Fruit fly (Drosophila melanogaster) whole organism: ENCODE results near the gene mnb.

Experiments
- CG8478 ChIP-seq: fragments of >200 bp; optimal IDR thresholded peaks from 2 replicates; lab custom pipeline; 2018; ENCODE audit warnings: inconsistent platforms
- Dll ChIP-seq: fragments of >200 bp; optimal IDR thresholded peaks from 2 replicates; lab custom pipeline; 2017
- EcR ChIP-seq, 2 experiments: fragments of >200 bp; optimal IDR thresholded peaks; 2 replicates each; lab custom pipeline; 2017; ENCODE audit warnings: missing biosample characterization in 2 of 2, missing genetic modification characterization in 2 of 2, missing genetic modification reagents in 2 of 2
- pan ChIP-seq: fragments of >200 bp; optimal IDR thresholded peaks from 2 replicates; lab custom pipeline; 2017
- psq ChIP-seq: fragments of >200 bp; optimal IDR thresholded peaks from 2 replicates; lab custom pipeline; 2017
- usp ChIP-seq: fragments of >200 bp; optimal IDR thresholded peaks from 2 replicates; lab custom pipeline; 2017; ENCODE audit warnings: missing biosample characterization, missing genetic modification characterization, mixed read lengths

Gene mnb

dm6 chrX:17876518-17876917 lies 10.5 kb downstream of the mnb start:
- TF ChIP-seq pan (lab: Kevin White, UChicago) (no peak), CG8478 (lab: Kevin White, UChicago) (no peak), EcR (GFP tag; optimal IDR thresholded peaks at IDR 0.05; lab: Kevin White, UChicago) (no peak), Dll (lab: Kevin White, UChicago) (no peak), usp (no peak), psq (lab: Kevin White, UChicago) (no peak)

dm6 chrX:17875695-17876094 lies 11.3 kb downstream of the mnb start:
- TF ChIP-seq CG8478 (lab: Kevin White, UChicago) (no peak), Dll (lab: Kevin White, UChicago) (no peak), usp (no peak), EcR (GFP tag; optimal IDR thresholded peaks at IDR 0.05; lab: Kevin White, UChicago) (no peak), psq (lab: Kevin White, UChicago) (no peak), pan (lab: Kevin White, UChicago) (no peak)

- TF ChIP-seq usp (no peak), pan (lab: Kevin White, UChicago) (peak; percentile 54)
Observed at dm6 chrX:17875014-17875589, 11.9 kb downstream of the mnb start.

dm6 chrX:17873329-17873728 lies 13.7 kb downstream of the mnb start:
- TF ChIP-seq pan (lab: Kevin White, UChicago) (no peak), EcR (GFP tag; optimal IDR thresholded peaks at IDR 0.05; lab: Kevin White, UChicago) (peak in 1 of 2 experiments; percentile 55), CG8478 (lab: Kevin White, UChicago) (no peak)

- TF ChIP-seq psq (lab: Kevin White, UChicago) (no peak), Dll (lab: Kevin White, UChicago) (no peak), usp (no peak), EcR (GFP tag; optimal IDR thresholded peaks at IDR 0.05; lab: Kevin White, UChicago) (no peak), CG8478 (lab: Kevin White, UChicago) (no peak), pan (lab: Kevin White, UChicago) (no peak)
Observed at dm6 chrX:17872310-17872709, 14.7 kb downstream of the mnb start.

- TF ChIP-seq Dll (lab: Kevin White, UChicago) = no peak
- TF ChIP-seq pan (lab: Kevin White, UChicago) = no peak
- no peak for TF ChIP-seq EcR (GFP tag; optimal IDR thresholded peaks at IDR 0.05; lab: Kevin White, UChicago)
- no peak for TF ChIP-seq usp
- no peak for TF ChIP-seq CG8478 (lab: Kevin White, UChicago)
- no peak for TF ChIP-seq psq (lab: Kevin White, UChicago)
Observed at dm6 chrX:17870614-17871394, 16.2 kb downstream of the mnb start.

DNA sequence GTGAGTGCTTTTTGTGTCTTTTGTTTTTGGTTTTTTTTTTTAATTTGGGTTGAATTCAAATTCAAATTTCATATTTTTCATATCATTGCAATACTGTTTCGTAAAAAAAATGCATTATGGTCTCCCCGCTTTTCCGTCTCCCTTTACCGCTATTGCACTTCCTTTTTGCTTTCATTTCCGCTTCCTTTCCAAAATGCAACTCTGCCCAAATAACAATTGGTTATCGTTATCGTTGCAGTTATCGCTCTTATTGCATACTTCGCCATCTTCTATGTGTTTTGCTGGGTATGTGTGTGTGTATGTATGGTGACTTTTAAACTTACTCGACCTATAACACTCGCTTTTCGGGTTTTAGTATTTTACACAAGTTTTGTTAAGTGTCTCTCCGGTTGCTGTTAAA lies 21.9 kb downstream of the mnb start:
- TF ChIP-seq usp (no peak), psq (lab: Kevin White, UChicago) (no peak), Dll (lab: Kevin White, UChicago) (no peak)

- no peak for TF ChIP-seq EcR (GFP tag; optimal IDR thresholded peaks at IDR 0.05; lab: Kevin White, UChicago)
- TF ChIP-seq Dll (lab: Kevin White, UChicago) = no peak
- no peak for TF ChIP-seq CG8478 (lab: Kevin White, UChicago)
- no peak for TF ChIP-seq psq (lab: Kevin White, UChicago)
- TF ChIP-seq usp = no peak
- TF ChIP-seq pan (lab: Kevin White, UChicago) = no peak
Observed at dm6 chrX:17860711-17861110, 26.3 kb downstream of the mnb start, which contains the start of the genes Arp8 and CG6769. Gene Arp8, minus strand, starts transcription at chrX:17860800. Gene CG6769, plus strand, starts transcription at chrX:17861002.

dm6 chrX:17857809-17858208 lies 29.2 kb downstream of the mnb start:
- TF ChIP-seq usp (no peak), pan (lab: Kevin White, UChicago) (no peak), EcR (GFP tag; optimal IDR thresholded peaks at IDR 0.05; lab: Kevin White, UChicago) (no peak), psq (lab: Kevin White, UChicago) (no peak), CG8478 (lab: Kevin White, UChicago) (no peak), Dll (lab: Kevin White, UChicago) (no peak)

DNA sequence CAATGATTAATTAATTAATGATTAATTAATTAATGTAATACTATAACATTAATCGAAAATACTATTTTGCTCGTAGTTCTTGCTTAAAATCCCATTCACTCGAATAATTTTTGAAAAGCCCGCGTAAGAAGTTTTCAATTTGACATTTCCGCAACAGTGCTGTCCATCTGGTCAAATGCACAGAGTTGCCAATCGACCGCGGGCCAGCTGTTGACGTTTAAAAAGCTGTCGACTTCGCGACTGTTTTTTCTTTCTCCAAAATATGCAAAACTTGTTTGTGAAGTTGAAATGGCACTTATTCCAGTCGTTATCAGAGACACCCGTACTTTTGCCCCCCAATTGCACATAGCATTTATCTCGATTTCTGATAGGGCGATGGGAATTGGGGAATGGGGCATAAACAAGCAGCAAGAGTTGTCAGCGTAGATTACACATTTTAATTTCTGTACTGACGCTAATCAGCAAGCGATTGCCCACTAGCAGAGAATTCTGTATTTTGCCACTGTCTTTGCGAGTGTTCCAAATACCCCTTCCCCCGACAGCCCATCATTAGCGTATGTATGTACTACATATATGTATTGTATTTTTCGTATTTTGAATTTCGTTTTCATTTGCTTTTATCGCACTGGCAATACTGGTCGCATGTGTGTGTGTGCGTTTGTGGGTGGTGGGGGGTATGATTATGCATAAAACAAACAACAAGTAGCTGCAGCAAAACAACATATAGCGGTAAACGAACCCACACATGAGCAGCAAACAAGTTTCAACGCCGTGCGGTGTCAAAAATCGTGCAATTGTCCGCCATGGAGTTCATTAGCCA lies 30.4 kb downstream of the mnb start, which contains the start of gene Srx:
Gene Srx, plus strand, starts transcription at position 517 of the 820 bp plus-strand sequence.
- TF ChIP-seq usp = no peak
- no peak for TF ChIP-seq Dll (lab: Kevin White, UChicago)
- no peak for TF ChIP-seq CG8478 (lab: Kevin White, UChicago)
- no peak for TF ChIP-seq psq (lab: Kevin White, UChicago)
- no peak for TF ChIP-seq pan (lab: Kevin White, UChicago)
- no peak for TF ChIP-seq EcR (GFP tag; optimal IDR thresholded peaks at IDR 0.05; lab: Kevin White, UChicago)

dm6 chrX:17856029-17856428 lies 31.0 kb downstream of the mnb start, which contains the start of gene Mco4:
Gene Mco4, minus strand, starts transcription at chrX:17856129.
- no peak for TF ChIP-seq EcR (GFP tag; optimal IDR thresholded peaks at IDR 0.05; lab: Kevin White, UChicago)
- no peak for TF ChIP-seq usp
- no peak for TF ChIP-seq pan (lab: Kevin White, UChicago)
- TF ChIP-seq psq (lab: Kevin White, UChicago) = no peak
- no peak for TF ChIP-seq Dll (lab: Kevin White, UChicago)
- TF ChIP-seq CG8478 (lab: Kevin White, UChicago) = no peak
